Worm (Caenorhabditis elegans): ENCODE data around the gene C09B8.8.

Gene C09B8.8

DNA sequence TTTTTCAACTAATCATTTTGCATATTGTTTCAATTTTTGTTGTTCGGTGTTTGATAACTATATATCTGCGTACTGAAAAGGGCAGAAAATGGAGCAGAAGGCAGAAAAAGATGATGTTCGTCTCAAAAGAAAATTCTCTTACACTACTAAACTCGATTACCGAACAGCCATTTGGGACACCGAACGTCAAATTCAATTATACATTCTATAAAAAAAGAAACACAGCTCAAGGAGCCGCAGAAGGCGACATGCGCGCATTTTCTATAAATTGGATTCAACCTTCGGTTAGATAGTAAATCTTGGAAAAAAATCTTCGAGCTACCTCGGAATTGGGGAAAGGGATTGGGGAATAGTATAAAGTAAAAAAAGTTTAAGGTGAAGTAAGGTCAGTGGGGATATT, 32.0 kb upstream of the C09B8.8 start:
- TF ChIP-seq F13C5.2 (tag; optimal IDR thresholded peaks at IDR 0.05): no peak
- TF ChIP-seq tbx-37 (GFP tag; conservative IDR thresholded peaks at IDR 0.05): no peak
- TF ChIP-seq ceh-13 (GFP tag; optimal IDR thresholded peaks at IDR 0.05): no peak
- TF ChIP-seq hmg-4 (GFP tag; optimal IDR thresholded peaks at IDR 0.05): no peak
- no peak for TF ChIP-seq scrt-1 (GFP tag; IDR thresholded peaks at IDR 0.05)
- no peak for TF ChIP-seq flt-1 (GFP tag; IDR thresholded peaks at IDR 0.05)
- TF ChIP-seq B0310.2 (tag; optimal IDR thresholded peaks at IDR 0.05): no peak
- no peak for TF ChIP-seq ama-1 (optimal IDR thresholded peaks at IDR 0.05)
- TF ChIP-seq ceh-36 (tag; optimal IDR thresholded peaks at IDR 0.05): no peak
- TF ChIP-seq tra-4 (tag; optimal IDR thresholded peaks at IDR 0.05): no peak
- TF ChIP-seq aly-1 (tag; optimal IDR thresholded peaks at IDR 0.05): no peak
- no peak for TF ChIP-seq hnd-1 (tag; optimal IDR thresholded peaks at IDR 0.05)
- no peak for TF ChIP-seq tbx-11 (GFP tag; IDR thresholded peaks at IDR 0.05)
- TF ChIP-seq hmbx-1 (tag; optimal IDR thresholded peaks at IDR 0.05): no peak
- TF ChIP-seq sea-1 (GFP tag; conservative IDR thresholded peaks at IDR 0.05): no peak
- TF ChIP-seq pes-1 (GFP tag; IDR thresholded peaks at IDR 0.05): no peak
- no peak for TF ChIP-seq ets-7 (tag; optimal IDR thresholded peaks at IDR 0.05)

DNA sequence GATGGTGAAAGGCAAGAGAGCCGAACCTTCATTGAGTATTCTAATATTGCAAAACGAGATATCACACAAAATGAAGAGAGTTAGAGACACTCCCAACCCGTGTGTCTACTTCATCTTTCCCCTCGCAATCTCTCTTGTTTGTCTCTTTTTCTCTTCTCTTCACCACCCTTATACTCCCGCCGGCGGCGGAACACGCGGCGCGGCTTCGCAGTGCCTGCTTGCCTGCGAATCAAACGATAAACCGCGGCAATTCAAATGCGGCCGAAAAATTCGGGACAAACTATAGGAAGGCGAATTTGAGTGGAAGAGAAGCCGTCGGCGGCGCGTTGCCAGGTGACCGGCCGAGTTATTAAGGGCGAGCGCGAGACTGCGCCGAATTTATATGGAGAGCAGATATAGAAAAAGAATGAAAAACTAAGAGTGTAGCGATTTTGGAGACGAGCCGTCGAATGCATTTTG, 30.7 kb upstream of the C09B8.8 start, which contains the start of gene klp-13:
klp-13 (plus strand) TSS at position 409 of the 459 bp plus-strand sequence.
- TF ChIP-seq ets-7 (tag; optimal IDR thresholded peaks at IDR 0.05) (no peak), sea-1 (GFP tag; conservative IDR thresholded peaks at IDR 0.05) (no peak), flt-1 (GFP tag; IDR thresholded peaks at IDR 0.05) (no peak), scrt-1 (GFP tag; IDR thresholded peaks at IDR 0.05) (no peak), ama-1 (optimal IDR thresholded peaks at IDR 0.05) (no peak), ceh-13 (GFP tag; optimal IDR thresholded peaks at IDR 0.05) (no peak), B0310.2 (tag; optimal IDR thresholded peaks at IDR 0.05) (no peak), tra-4 (tag; optimal IDR thresholded peaks at IDR 0.05) (no peak), ceh-36 (tag; optimal IDR thresholded peaks at IDR 0.05) (no peak), F13C5.2 (tag; optimal IDR thresholded peaks at IDR 0.05) (peak; percentile 31), hmg-4 (GFP tag; optimal IDR thresholded peaks at IDR 0.05) (peak; percentile 85), hmbx-1 (tag; optimal IDR thresholded peaks at IDR 0.05) (no peak), pes-1 (GFP tag; IDR thresholded peaks at IDR 0.05) (no peak; the same call in 1 of the 2 replicates), aly-1 (tag; optimal IDR thresholded peaks at IDR 0.05) (peak; percentile 75), tbx-11 (GFP tag; IDR thresholded peaks at IDR 0.05) (peak; percentile 39; the same call in 1 of the 2 replicates), tbx-37 (GFP tag; conservative IDR thresholded peaks at IDR 0.05) (no peak), hnd-1 (tag; optimal IDR thresholded peaks at IDR 0.05) (no peak)

DNA sequence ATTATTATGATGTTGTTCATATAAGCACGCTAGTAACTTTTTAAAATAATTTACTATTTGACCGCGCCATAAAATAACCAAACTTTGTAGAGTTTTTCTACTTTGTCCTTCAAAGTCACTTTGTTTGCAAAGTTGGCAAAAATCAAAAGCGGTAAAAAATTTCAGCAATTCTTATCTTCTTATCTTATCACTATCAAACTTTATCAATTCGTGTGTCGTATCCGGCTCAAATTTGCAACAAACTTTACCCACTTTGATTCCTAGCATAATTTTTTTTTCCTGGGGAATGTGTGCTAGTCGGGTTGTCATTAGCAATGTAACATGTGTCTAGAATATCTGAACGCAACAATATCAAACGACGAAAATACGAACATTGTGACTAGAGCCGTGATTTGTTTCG, 29.6 kb upstream of the C09B8.8 start:
- TF ChIP-seq tra-4 (tag; optimal IDR thresholded peaks at IDR 0.05): no peak
- no peak for TF ChIP-seq sea-1 (GFP tag; conservative IDR thresholded peaks at IDR 0.05)
- TF ChIP-seq pes-1 (GFP tag; IDR thresholded peaks at IDR 0.05): no peak
- TF ChIP-seq ceh-36 (tag; optimal IDR thresholded peaks at IDR 0.05): no peak
- TF ChIP-seq hnd-1 (tag; optimal IDR thresholded peaks at IDR 0.05): no peak
- TF ChIP-seq ama-1 (optimal IDR thresholded peaks at IDR 0.05): no peak
- TF ChIP-seq tbx-11 (GFP tag; IDR thresholded peaks at IDR 0.05): no peak
- TF ChIP-seq ets-7 (tag; optimal IDR thresholded peaks at IDR 0.05): no peak

DNA sequence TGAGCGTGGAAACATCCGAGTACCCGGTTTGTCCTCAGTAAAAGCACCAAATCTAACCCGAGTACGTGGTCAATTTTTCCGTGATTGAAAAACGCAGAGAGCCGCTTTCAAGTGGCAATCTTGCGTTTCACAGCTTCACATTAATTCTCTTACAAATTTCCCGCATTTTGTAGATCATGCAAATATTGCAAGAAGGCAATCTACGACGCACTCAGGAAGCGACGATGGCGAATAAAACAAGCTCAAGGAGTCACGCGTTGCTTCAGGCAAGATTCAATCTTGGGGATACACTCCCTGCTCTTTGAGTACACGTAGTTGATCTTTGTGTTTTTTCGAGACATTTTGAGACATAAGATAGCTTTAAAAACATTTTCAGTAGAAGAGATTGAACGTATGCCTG, 27.4 kb upstream of the C09B8.8 start:
- no peak for TF ChIP-seq F13C5.2 (tag; optimal IDR thresholded peaks at IDR 0.05)
- no peak for TF ChIP-seq tbx-37 (GFP tag; conservative IDR thresholded peaks at IDR 0.05)
- TF ChIP-seq ets-7 (tag; optimal IDR thresholded peaks at IDR 0.05): no peak
- no peak for TF ChIP-seq flt-1 (GFP tag; IDR thresholded peaks at IDR 0.05)

DNA sequence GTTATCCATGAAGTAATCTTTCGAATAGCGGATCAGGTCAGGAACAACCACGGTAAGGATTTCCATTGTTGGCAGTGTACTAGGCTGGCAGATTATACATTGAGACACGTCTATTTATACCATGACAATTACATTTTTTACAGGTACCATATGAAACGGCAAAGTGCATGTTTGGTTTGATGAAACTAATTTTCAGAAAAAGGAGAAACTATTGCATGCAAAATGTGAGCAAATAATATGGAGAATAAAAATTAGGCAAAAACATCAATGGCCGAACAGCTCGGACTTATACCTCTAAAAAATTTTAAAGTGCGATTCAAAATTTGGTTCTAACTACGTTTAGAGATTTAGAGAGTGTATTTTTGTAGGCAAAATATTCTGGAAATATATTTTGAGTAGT, 22.5 kb upstream of the C09B8.8 start, which contains the start of gene F22F4.5:
F22F4.5 (minus strand) TSS at position 101 of the 400 bp plus-strand sequence.
- no peak for TF ChIP-seq aly-1 (tag; optimal IDR thresholded peaks at IDR 0.05)
- TF ChIP-seq F13C5.2 (tag; optimal IDR thresholded peaks at IDR 0.05): no peak
- TF ChIP-seq tbx-11 (GFP tag; IDR thresholded peaks at IDR 0.05): no peak
- TF ChIP-seq ama-1 (optimal IDR thresholded peaks at IDR 0.05): no peak
- no peak for TF ChIP-seq ceh-13 (GFP tag; optimal IDR thresholded peaks at IDR 0.05)
- TF ChIP-seq pes-1 (GFP tag; IDR thresholded peaks at IDR 0.05): no peak
- no peak for TF ChIP-seq sea-1 (GFP tag; conservative IDR thresholded peaks at IDR 0.05)
- TF ChIP-seq ets-7 (tag; optimal IDR thresholded peaks at IDR 0.05): no peak

- TF ChIP-seq aly-1 (tag; optimal IDR thresholded peaks at IDR 0.05) (no peak), tra-4 (tag; optimal IDR thresholded peaks at IDR 0.05) (no peak), F13C5.2 (tag; optimal IDR thresholded peaks at IDR 0.05) (no peak), ama-1 (optimal IDR thresholded peaks at IDR 0.05) (no peak), ceh-36 (tag; optimal IDR thresholded peaks at IDR 0.05) (no peak), sea-1 (GFP tag; conservative IDR thresholded peaks at IDR 0.05) (no peak), pes-1 (GFP tag; IDR thresholded peaks at IDR 0.05) (no peak), scrt-1 (GFP tag; IDR thresholded peaks at IDR 0.05) (no peak), flt-1 (GFP tag; IDR thresholded peaks at IDR 0.05) (no peak)
Measured at ce11 chrX:5994004-5994403, 21.3 kb upstream of the C09B8.8 start.

DNA sequence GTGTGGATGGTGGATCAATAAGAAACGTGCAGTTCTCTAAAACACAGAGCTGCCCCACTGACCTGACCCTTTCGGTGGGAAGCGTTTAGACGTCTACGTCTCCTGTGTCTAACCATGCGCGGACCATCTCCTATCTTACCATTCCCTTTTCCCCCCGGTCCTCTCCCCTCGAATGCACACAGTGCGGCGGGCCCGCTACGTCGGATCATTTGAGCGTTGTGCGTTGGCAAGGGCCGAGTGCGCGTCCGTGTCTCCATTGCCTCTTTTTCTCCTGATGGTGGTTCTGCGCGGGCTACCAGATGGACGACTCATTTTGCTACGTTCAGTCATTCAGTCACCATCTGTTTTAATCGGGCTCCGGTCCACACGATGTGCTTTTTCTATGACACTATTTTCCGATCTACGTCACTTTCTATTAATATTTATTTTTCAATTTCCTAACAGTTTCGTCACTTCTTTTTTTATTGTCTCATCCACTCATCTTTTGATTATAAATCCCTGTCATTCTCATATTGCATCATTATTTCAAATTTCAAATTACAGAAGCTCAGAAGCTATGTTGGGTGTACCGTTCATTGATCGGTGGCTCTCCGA, 19.6 kb upstream of the C09B8.8 start, which contains the start of gene inx-3:
inx-3 (plus strand) TSS at position 544 of the 594 bp plus-strand sequence.
- peak; percentile 24; the same call in 1 of the 2 replicates for TF ChIP-seq flt-1 (GFP tag; IDR thresholded peaks at IDR 0.05)
- no peak for TF ChIP-seq tbx-11 (GFP tag; IDR thresholded peaks at IDR 0.05)
- TF ChIP-seq tbx-37 (GFP tag; conservative IDR thresholded peaks at IDR 0.05): 0 out of 2 replicates have a peak, but pooled peaks have one; percentile 21
- TF ChIP-seq F13C5.2 (tag; optimal IDR thresholded peaks at IDR 0.05): no peak
- no peak for TF ChIP-seq hmbx-1 (tag; optimal IDR thresholded peaks at IDR 0.05)
- 0 out of 2 replicates have a peak, but pooled peaks have one; percentile 25 for TF ChIP-seq sea-1 (GFP tag; conservative IDR thresholded peaks at IDR 0.05)
- TF ChIP-seq hmg-4 (GFP tag; optimal IDR thresholded peaks at IDR 0.05): peak; percentile 73
- no peak for TF ChIP-seq hnd-1 (tag; optimal IDR thresholded peaks at IDR 0.05)
- peak; percentile 31 for TF ChIP-seq aly-1 (tag; optimal IDR thresholded peaks at IDR 0.05)
